Worm (Caenorhabditis elegans): Measurements from ENCODE around the gene T05C12.4.

DNA sequence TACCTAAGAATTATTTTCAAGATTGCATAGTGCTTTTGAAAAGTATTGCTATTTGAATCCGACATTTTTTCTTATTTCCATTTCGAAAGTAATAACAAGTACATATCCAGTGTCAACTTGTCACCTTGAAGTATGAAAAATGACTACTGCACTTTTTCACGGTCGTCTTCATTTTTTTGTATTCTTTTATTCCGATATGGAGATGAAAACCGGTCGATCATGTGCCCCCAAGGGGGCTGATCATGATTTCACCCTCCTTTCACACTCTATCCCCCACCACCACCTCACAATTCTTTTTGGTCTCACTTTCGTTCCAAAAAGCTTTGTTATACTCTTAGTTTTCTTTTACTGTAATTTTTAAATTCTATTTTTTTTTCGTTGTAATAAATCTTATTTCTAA lies 45.7 kb upstream of the T05C12.4 start:
- TF ChIP-seq ama-1 (optimal IDR thresholded peaks at IDR 0.05), result no peak
- TF ChIP-seq tbx-2 (tag; optimal IDR thresholded peaks at IDR 0.05), result no peak
- TF ChIP-seq eyg-1 (tag; optimal IDR thresholded peaks at IDR 0.05), result no peak
- no peak for TF ChIP-seq dmd-4 (tag; optimal IDR thresholded peaks at IDR 0.05; ENCODE audit: borderline replicate concordance)
- no peak for TF ChIP-seq hlh-13 (GFP tag; optimal IDR thresholded peaks at IDR 0.05)
- no peak for TF ChIP-seq fkh-6 (tag; optimal IDR thresholded peaks at IDR 0.05)
- no peak for TF ChIP-seq fax-1 (tag; optimal IDR thresholded peaks at IDR 0.05)

Data from whole organism, late embryonic.